Fruit fly (Drosophila melanogaster) whole organism, prepupa: ENCODE measurements around the gene CG5160.

ENCODE experiments used
- CG10631 ChIP-seq: fragments of 200-800 bp; sonication (Bioruptor generic); optimal IDR thresholded peaks from 2 replicates; lab custom pipeline; 2016; ENCODE audit warnings: missing biosample characterization, missing genetic modification characterization
- CG10669 ChIP-seq: fragments of 200-800 bp; sonication (Bioruptor generic); optimal IDR thresholded peaks from 3 replicates; lab custom pipeline; 2018; ENCODE audit warnings: missing biosample characterization, mild to moderate bottlenecking, missing genetic modification characterization, moderate library complexity
- CG11294 ChIP-seq: fragments of 200-800 bp; sonication (Bioruptor generic); IDR thresholded peaks from 2 replicates; pipeline ENCODE4 v1.3.6; 2022; ENCODE audit warnings: missing biosample characterization, missing genetic modification characterization
- CG11762 ChIP-seq: fragments of 200-800 bp; sonication (Bioruptor generic); optimal IDR thresholded peaks from 3 replicates; lab custom pipeline; 2016; ENCODE audit warnings: missing biosample characterization, missing genetic modification characterization; ENCODE audit not compliant: insufficient read depth
- CG15336 ChIP-seq: fragments of 200-800 bp; sonication (Bioruptor generic); IDR thresholded peaks from 2 replicates; pipeline ENCODE4 v1.3.6; 2022; ENCODE audit warnings: missing biosample characterization, missing genetic modification characterization
- CG1621 ChIP-seq: fragments of 200-800 bp; sonication (Bioruptor generic); optimal IDR thresholded peaks from 3 replicates; lab custom pipeline; 2018; ENCODE audit warnings: missing biosample characterization, mild to moderate bottlenecking, missing genetic modification characterization
- CG16779 ChIP-seq: fragments of 200-800 bp; sonication (Bioruptor generic); optimal IDR thresholded peaks from 3 replicates; lab custom pipeline; 2017; ENCODE audit warnings: missing biosample characterization, mild to moderate bottlenecking, missing genetic modification characterization
- CG3032 ChIP-seq: fragments of 200-800 bp; optimal IDR thresholded peaks from 2 replicates; lab custom pipeline; 2019; ENCODE audit warnings: missing biosample characterization, mild to moderate bottlenecking, missing genetic modification characterization, moderate library complexity
- CG34406 ChIP-seq: fragments of 200-800 bp; sonication (Bioruptor generic); optimal IDR thresholded peaks from 3 replicates; lab custom pipeline; 2016; ENCODE audit warnings: missing biosample characterization, missing genetic modification characterization
- CG3919 ChIP-seq: fragments of 200-800 bp; sonication (Bioruptor generic); optimal IDR thresholded peaks from 3 replicates; lab custom pipeline; 2016; ENCODE audit warnings: missing biosample characterization, missing genetic modification characterization
- CG4318 ChIP-seq: fragments of 200-800 bp; sonication (Bioruptor generic); optimal IDR thresholded peaks from 3 replicates; lab custom pipeline; 2017; ENCODE audit warnings: missing biosample characterization, mild to moderate bottlenecking, missing genetic modification characterization
- CG6163 ChIP-seq: fragments of 200-800 bp; sonication (Bioruptor generic); IDR thresholded peaks from 3 replicates; pipeline ENCODE4 v1.3.6; 2022; ENCODE audit warnings: missing biosample characterization, missing genetic modification characterization
- CG6276 ChIP-seq: fragments of 200-800 bp; sonication (Bioruptor generic); optimal IDR thresholded peaks from 2 replicates; lab custom pipeline; 2017; ENCODE audit warnings: missing biosample characterization, mild to moderate bottlenecking, missing genetic modification characterization
- CG6792 ChIP-seq: fragments of 200-800 bp; sonication (Bioruptor generic); optimal IDR thresholded peaks from 3 replicates; lab custom pipeline; 2016; ENCODE audit warnings: missing biosample characterization, missing genetic modification characterization
- CG6808 ChIP-seq: fragments of 200-800 bp; sonication (Bioruptor generic); optimal IDR thresholded peaks from 3 replicates; lab custom pipeline; 2017; ENCODE audit warnings: missing biosample characterization, missing genetic modification characterization, mild to moderate bottlenecking, moderate library complexity, missing genetic modification reagents
- CG6854 ChIP-seq: fragments of 200-800 bp; sonication (Bioruptor generic); optimal IDR thresholded peaks from 2 replicates; lab custom pipeline; 2017; ENCODE audit warnings: missing biosample characterization, mild to moderate bottlenecking, missing genetic modification characterization
- CG7368 ChIP-seq: fragments of 200-800 bp; sonication (Bioruptor generic); optimal IDR thresholded peaks from 3 replicates; lab custom pipeline; 2016; ENCODE audit warnings: missing biosample characterization, missing genetic modification characterization
- CG8119 ChIP-seq: fragments of 200-800 bp; sonication (Bioruptor generic); IDR thresholded peaks from 3 replicates; pipeline ENCODE4 v1.3.6; 2022; ENCODE audit warnings: missing biosample characterization, missing genetic modification characterization
- CG8319 ChIP-seq: fragments of 200-800 bp; sonication (Bioruptor generic); optimal IDR thresholded peaks from 3 replicates; lab custom pipeline; 2016; ENCODE audit warnings: missing biosample characterization, missing genetic modification characterization
- CG8632 ChIP-seq: fragments of 200-800 bp; sonication (Bioruptor generic); optimal IDR thresholded peaks from 3 replicates; lab custom pipeline; 2016; ENCODE audit warnings: missing biosample characterization, missing genetic modification characterization
- CG9139 ChIP-seq: fragments of 200-800 bp; sonication (Bioruptor generic); optimal IDR thresholded peaks from 3 replicates; lab custom pipeline; 2017; ENCODE audit warnings: missing biosample characterization, mild to moderate bottlenecking, missing genetic modification characterization
- Eip75B ChIP-seq: fragments of 200-800 bp; sonication (Bioruptor generic); optimal IDR thresholded peaks from 3 replicates; lab custom pipeline; 2016; ENCODE audit warnings: missing biosample characterization, missing genetic modification characterization
- Eip93F ChIP-seq: fragments of 200-800 bp; sonication (Bioruptor generic); optimal IDR thresholded peaks from 2 replicates; lab custom pipeline; 2016; ENCODE audit warnings: missing biosample characterization, mild to moderate bottlenecking, missing genetic modification characterization
- Ets21C ChIP-seq: fragments of 200-800 bp; sonication (Bioruptor generic); optimal IDR thresholded peaks from 3 replicates; lab custom pipeline; 2016; ENCODE audit warnings: missing biosample characterization, missing genetic modification characterization
- Ets96B ChIP-seq: fragments of 200-800 bp; optimal IDR thresholded peaks from 2 replicates; lab custom pipeline; 2019; ENCODE audit warnings: missing biosample characterization, mild to moderate bottlenecking, missing genetic modification characterization, moderate library complexity
- Gug ChIP-seq: fragments of 200-800 bp; sonication (Bioruptor generic); IDR thresholded peaks from 2 replicates; pipeline ENCODE4 v1.3.6; 2022; ENCODE audit warnings: missing biosample characterization, missing genetic modification characterization
- Hr38 ChIP-seq: sonication (Bioruptor generic); optimal IDR thresholded peaks from 2 replicates; lab custom pipeline; 2016; ENCODE audit warnings: missing biosample characterization, missing genetic modification characterization
- Lpt ChIP-seq: fragments of 200-800 bp; sonication (Bioruptor generic); optimal IDR thresholded peaks from 3 replicates; lab custom pipeline; 2016; ENCODE audit warnings: missing biosample characterization, missing genetic modification characterization
- Met ChIP-seq: fragments of 200-800 bp; sonication (Bioruptor generic); optimal IDR thresholded peaks from 3 replicates; lab custom pipeline; 2016; ENCODE audit warnings: missing biosample characterization, missing genetic modification characterization
- OdsH ChIP-seq: fragments of 200-800 bp; sonication (Bioruptor generic); optimal IDR thresholded peaks from 3 replicates; lab custom pipeline; 2016; ENCODE audit warnings: missing biosample characterization, missing genetic modification characterization
- Sox102F ChIP-seq: fragments of 200-800 bp; sonication (Bioruptor generic); optimal IDR thresholded peaks from 2 replicates; lab custom pipeline; 2016; ENCODE audit warnings: missing biosample characterization, mild to moderate bottlenecking, missing genetic modification characterization
- Sox14 ChIP-seq: fragments of 200-800 bp; sonication (Bioruptor generic); optimal IDR thresholded peaks from 3 replicates; lab custom pipeline; 2016; ENCODE audit warnings: missing biosample characterization, missing genetic modification characterization
- Sox15 ChIP-seq: fragments of 200-800 bp; sonication (Bioruptor generic); optimal IDR thresholded peaks from 3 replicates; lab custom pipeline; 2016; ENCODE audit warnings: missing biosample characterization, missing genetic modification characterization
- achi ChIP-seq: fragments of 200-800 bp; sonication (Bioruptor generic); optimal IDR thresholded peaks from 3 replicates; lab custom pipeline; 2016; ENCODE audit warnings: missing biosample characterization, missing genetic modification characterization
- acj6 ChIP-seq: fragments of 200-800 bp; sonication (Bioruptor generic); optimal IDR thresholded peaks from 3 replicates; lab custom pipeline; 2016; ENCODE audit warnings: missing biosample characterization, missing genetic modification characterization
- cyc ChIP-seq: fragments of 200-800 bp; sonication (Bioruptor generic); optimal IDR thresholded peaks from 3 replicates; lab custom pipeline; 2016; ENCODE audit warnings: missing biosample characterization, missing genetic modification characterization
- dac ChIP-seq: fragments of 200-800 bp; sonication (Bioruptor generic); optimal IDR thresholded peaks from 2 replicates; lab custom pipeline; 2017; ENCODE audit warnings: missing biosample characterization, mild to moderate bottlenecking, missing genetic modification characterization
- dsx ChIP-seq: fragments of 200-800 bp; optimal IDR thresholded peaks from 3 replicates; lab custom pipeline; 2019; ENCODE audit warnings: missing biosample characterization, mild to moderate bottlenecking, missing genetic modification characterization, moderate library complexity; ENCODE audit not compliant: poor library complexity, severe bottlenecking
- eg ChIP-seq: fragments of 200-800 bp; sonication (Bioruptor generic); IDR thresholded peaks from 3 replicates; pipeline ENCODE4 v1.3.6; 2022; ENCODE audit warnings: missing biosample characterization, missing genetic modification characterization
- esn ChIP-seq: fragments of 200-800 bp; sonication (Bioruptor generic); optimal IDR thresholded peaks from 2 replicates; lab custom pipeline; 2016; ENCODE audit warnings: missing biosample characterization, mild to moderate bottlenecking, missing genetic modification characterization, moderate library complexity
- fd59A ChIP-seq: fragments of 200-800 bp; sonication (Bioruptor generic); optimal IDR thresholded peaks from 2 replicates; lab custom pipeline; 2017; ENCODE audit warnings: missing biosample characterization, mild to moderate bottlenecking, missing genetic modification characterization, missing genetic modification reagents
- fd85E ChIP-seq: fragments of 200-800 bp; sonication (Bioruptor generic); optimal IDR thresholded peaks from 3 replicates; lab custom pipeline; 2016; ENCODE audit warnings: missing biosample characterization, missing genetic modification characterization
- fkh ChIP-seq: fragments of 200-800 bp; sonication (Bioruptor generic); optimal IDR thresholded peaks from 3 replicates; lab custom pipeline; 2017; ENCODE audit warnings: missing biosample characterization, mild to moderate bottlenecking, missing genetic modification characterization, moderate library complexity
- lz ChIP-seq: fragments of 200-800 bp; sonication (Bioruptor generic); optimal IDR thresholded peaks from 3 replicates; lab custom pipeline; 2016; ENCODE audit warnings: missing biosample characterization, missing genetic modification characterization
- net ChIP-seq: fragments of 200-800 bp; sonication (Bioruptor generic); optimal IDR thresholded peaks from 3 replicates; lab custom pipeline; 2016; ENCODE audit warnings: missing biosample characterization, missing genetic modification characterization
- salr ChIP-seq, 2 experiments: fragments of 200-800 bp; sonication (Bioruptor generic); optimal IDR thresholded peaks; 3 replicates each; lab custom pipeline; 2016 to 2018; ENCODE audit warnings: missing biosample characterization in 2 of 2, missing genetic modification characterization in 2 of 2, mild to moderate bottlenecking in 1 of 2
- spab ChIP-seq: fragments of 200-800 bp; sonication (Bioruptor generic); optimal IDR thresholded peaks from 2 replicates; lab custom pipeline; 2017; ENCODE audit warnings: missing biosample characterization, mild to moderate bottlenecking, missing genetic modification characterization, missing genetic modification reagents
- ss ChIP-seq, 2 experiments: fragments of 200-800 bp; sonication (Bioruptor generic); optimal IDR thresholded peaks; 2 replicates in 1 of 2; 3 replicates in 1 of 2; lab custom pipeline; 2017 to 2018; ENCODE audit warnings: mild to moderate bottlenecking in 2 of 2, missing biosample characterization in 2 of 2, missing genetic modification characterization in 2 of 2, moderate library complexity in 1 of 2
- svp ChIP-seq: fragments of 200-800 bp; sonication (Bioruptor generic); peaks from one replicate; lab custom pipeline; 2016; ENCODE audit warnings: missing biosample characterization, missing genetic modification characterization
- topi ChIP-seq: fragments of 200-800 bp; sonication (Bioruptor generic); optimal IDR thresholded peaks from 3 replicates; lab custom pipeline; 2016; ENCODE audit warnings: missing biosample characterization, missing genetic modification characterization
- vri ChIP-seq: fragments of 200-800 bp; sonication (Bioruptor generic); optimal IDR thresholded peaks from 3 replicates; lab custom pipeline; 2016; ENCODE audit warnings: missing biosample characterization, mild to moderate bottlenecking, missing genetic modification characterization

CG5160 gene

dm6 chr2L:7387813-7388558 lies 10.6 kb downstream of the CG5160 start, which contains the start of the genes CG5149 and gudu:
CG5149 (minus strand) TSS chr2L:7388253.
gudu (plus strand) TSS chr2L:7388508.
- TF ChIP-seq Sox102F (GFP tag; lab: Kevin White, UChicago): no peak
- no peak for TF ChIP-seq CG10669 (GFP tag; lab: Kevin White, UChicago)
- no peak for TF ChIP-seq CG3919 (GFP tag; lab: Kevin White, UChicago)
- TF ChIP-seq Gug (GFP tag; lab: Robert Waterston, UW): no peak
- peak; percentile 14 for TF ChIP-seq topi (GFP tag; lab: Kevin White, UChicago)
- no peak for TF ChIP-seq cyc (GFP tag; lab: Kevin White, UChicago)
- TF ChIP-seq vri: no peak
- TF ChIP-seq fd59A (GFP tag; lab: Kevin White, UChicago): no peak
- TF ChIP-seq CG6276 (GFP tag; lab: Kevin White, UChicago): no peak
- no peak for TF ChIP-seq ss (GFP tag; optimal IDR thresholded peaks at IDR 0.05; lab: Kevin White, UChicago)
- no peak for TF ChIP-seq CG11294
- TF ChIP-seq salr (GFP tag; optimal IDR thresholded peaks at IDR 0.05; lab: Kevin White, UChicago): no peak
- no peak for TF ChIP-seq CG6808
- TF ChIP-seq Lpt: no peak
- TF ChIP-seq CG16779 (tag; lab: Kevin White, UChicago): no peak
- TF ChIP-seq Sox15: no peak
- TF ChIP-seq CG8319 (GFP tag; lab: Kevin White, UChicago): no peak
- no peak for TF ChIP-seq CG34406 (GFP tag; lab: Kevin White, UChicago)
- TF ChIP-seq Met: no peak
- TF ChIP-seq Ets21C: no peak
- no peak for TF ChIP-seq dac (GFP tag; lab: Kevin White, UChicago)
- no peak for TF ChIP-seq fd85E (GFP tag; lab: Kevin White, UChicago)
- no peak for TF ChIP-seq CG6792 (GFP tag; lab: Kevin White, UChicago)
- no peak for TF ChIP-seq esn (GFP tag; lab: Kevin White, UChicago)
- TF ChIP-seq CG8632 (GFP tag; lab: Kevin White, UChicago): no peak
- no peak for TF ChIP-seq CG4318
- no peak for TF ChIP-seq CG7368 (GFP tag; lab: Kevin White, UChicago)
- TF ChIP-seq achi: no peak
- no peak for TF ChIP-seq CG6854 (GFP tag; lab: Kevin White, UChicago)
- TF ChIP-seq CG10631 (GFP tag; lab: Kevin White, UChicago): no peak
- no peak for TF ChIP-seq Ets96B (tag; lab: Kevin White, UChicago)
- no peak for TF ChIP-seq dsx (GFP tag; lab: Kevin White, UChicago)
- TF ChIP-seq CG6163 (GFP tag; lab: Robert Waterston, UW): peak; percentile 65
- TF ChIP-seq Sox14: peak; percentile 35
- no peak for TF ChIP-seq OdsH (GFP tag; lab: Kevin White, UChicago)
- TF ChIP-seq spab (GFP tag; lab: Kevin White, UChicago): no peak
- TF ChIP-seq CG8119: 0 out of 3 replicates have a peak, but pooled peaks have one; percentile 49
- TF ChIP-seq svp (GFP tag; lab: Kevin White, UChicago): peak; percentile 75
- TF ChIP-seq fkh: peak; percentile 88
- TF ChIP-seq eg: no peak
- peak; percentile 4 for TF ChIP-seq lz (GFP tag; lab: Kevin White, UChicago)
- no peak for TF ChIP-seq CG9139 (GFP tag; lab: Kevin White, UChicago)
- no peak for TF ChIP-seq net (GFP tag; lab: Kevin White, UChicago)
- TF ChIP-seq Eip75B: no peak
- TF ChIP-seq CG3032: peak; percentile 10
- TF ChIP-seq Eip93F: no peak
- 0 out of 2 replicates have a peak, but pooled peaks have one; percentile 7 for TF ChIP-seq CG15336 (GFP tag; lab: Robert Waterston, UW)
- no peak for TF ChIP-seq CG11762 (GFP tag; lab: Kevin White, UChicago)
- TF ChIP-seq Hr38: no peak
- no peak for TF ChIP-seq CG1621 (tag; lab: Kevin White, UChicago)
- no peak for TF ChIP-seq acj6 (GFP tag; lab: Kevin White, UChicago)
